Fruit fly (Drosophila melanogaster): Measurements from ENCODE around the gene Ttc30.

DNA sequence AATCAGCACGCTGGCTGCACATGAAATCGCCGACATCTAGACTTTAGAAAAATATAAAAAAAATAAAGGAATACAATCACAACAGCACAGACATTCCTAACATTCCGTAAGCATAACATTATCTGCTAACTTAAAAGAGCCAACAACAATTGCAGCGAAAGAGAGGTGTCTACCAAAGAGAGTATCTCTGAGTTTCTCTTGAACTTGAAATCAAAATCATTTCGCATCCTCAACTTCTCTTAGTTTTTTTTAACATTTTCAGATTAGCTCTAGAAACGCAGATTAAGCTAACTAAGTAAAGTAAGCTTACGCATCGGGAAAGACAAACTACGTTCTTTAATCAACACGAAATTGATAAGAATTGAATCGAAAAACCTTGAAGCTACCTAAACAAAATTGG is 7.0 kb downstream of the Ttc30 start:
- TF ChIP-seq CG32264 (GFP tag; optimal IDR thresholded peaks at IDR 0.05) (no peak), Sp1 (GFP tag; optimal IDR thresholded peaks at IDR 0.05) (no peak), fru (GFP tag; optimal IDR thresholded peaks at IDR 0.05) (no peak), OdsH (GFP tag; optimal IDR thresholded peaks at IDR 0.05) (no peak), brk (GFP tag; optimal IDR thresholded peaks at IDR 0.05) (no peak), lola (GFP tag; optimal IDR thresholded peaks at IDR 0.05) (no peak), GATAd (GFP tag; optimal IDR thresholded peaks at IDR 0.05) (no peak)
